Worm (Caenorhabditis elegans): ENCODE results near the gene F18E3.12.
"Not testable (repeated sequence)": the region's sequence is repeated elsewhere in the genome, so short reads cannot be mapped to it uniquely, and the experiment has no call there.

- TF ChIP-seq ama-1 (optimal IDR thresholded peaks at IDR 0.05); hmg-4 (GFP tag; optimal IDR thresholded peaks at IDR 0.05); ceh-36 (tag; optimal IDR thresholded peaks at IDR 0.05); F13C5.2 (tag; optimal IDR thresholded peaks at IDR 0.05); B0310.2 (tag; optimal IDR thresholded peaks at IDR 0.05); hmbx-1 (tag; optimal IDR thresholded peaks at IDR 0.05); ceh-13 (GFP tag; optimal IDR thresholded peaks at IDR 0.05); ets-7 (tag; optimal IDR thresholded peaks at IDR 0.05): not testable (repeated sequence)
- peak; percentile 68; the same call in 1 of the 2 replicates for TF ChIP-seq tbx-11 (GFP tag; IDR thresholded peaks at IDR 0.05)
Measured at ce11 chrV:7443480-7443879, 28.7 kb downstream of the F18E3.12 start.
